Worm (Caenorhabditis elegans): ENCODE data around the gene srh-115.

DNA sequence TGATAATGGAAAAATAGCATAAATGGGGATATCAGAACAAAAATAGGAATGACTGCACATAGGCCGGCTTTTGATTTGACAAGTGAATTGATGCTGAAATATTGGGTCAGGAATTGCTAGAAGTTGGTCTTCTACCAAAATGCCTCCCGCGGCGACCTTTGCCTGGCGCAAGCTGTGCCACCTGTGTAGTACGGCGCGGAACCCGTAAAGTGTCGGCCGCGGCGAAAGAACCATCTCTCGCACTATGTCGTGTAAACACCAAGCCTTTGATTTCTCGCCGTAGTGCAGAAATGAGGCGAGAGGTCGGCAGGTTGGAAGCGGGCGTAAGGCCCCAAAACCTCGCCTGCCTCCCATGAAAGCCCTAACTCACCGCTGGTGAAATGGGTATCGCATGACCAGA lies 5.8 kb downstream of the srh-115 start:
- no peak for TF ChIP-seq nhr-237 (tag; optimal IDR thresholded peaks at IDR 0.05)
- no peak for TF ChIP-seq pha-4 (tag; optimal IDR thresholded peaks at IDR 0.05)
- TF ChIP-seq nhr-77 (tag; optimal IDR thresholded peaks at IDR 0.05): no peak
- TF ChIP-seq mdl-1 (tag; optimal IDR thresholded peaks at IDR 0.05): no peak
- TF ChIP-seq nhr-28 (tag; optimal IDR thresholded peaks at IDR 0.05): no peak
- no peak for TF ChIP-seq fkh-10 (GFP tag; optimal IDR thresholded peaks at IDR 0.05)

Measured in whole organism, L3 larva.